Worm (Caenorhabditis elegans) whole organism, young adult: Measurements from ENCODE around the gene rga-1.

ENCODE experiments used
- B0035.1 ChIP-seq: sonication (generic microtip); optimal IDR thresholded peaks from 2 replicates; lab custom pipeline; 2016; ENCODE audit warnings: missing genetic modification characterization, mild to moderate bottlenecking, missing compliant biosample characterization, missing genotype, missing genetic modification reagents
- B0261.1 ChIP-seq: sonication (generic microtip); optimal IDR thresholded peaks from 2 replicates; lab custom pipeline; 2016; ENCODE audit warnings: mild to moderate bottlenecking, missing genetic modification characterization, moderate library complexity, missing compliant biosample characterization
- B0336.3 ChIP-seq: fragments of 200-800 bp; sonication (Bioruptor generic); IDR thresholded peaks from 2 replicates; pipeline ENCODE4 v1.3.6; 2022; ENCODE audit warnings: missing genetic modification characterization, missing compliant biosample characterization
- D2030.7 ChIP-seq: fragments of 200-800 bp; sonication (Bioruptor generic); IDR thresholded peaks from 2 replicates; pipeline ENCODE4 v1.3.6; 2022; ENCODE audit warnings: missing genetic modification reagents, missing genetic modification characterization, missing compliant biosample characterization
- F10E7.11 ChIP-seq: sonication (generic microtip); optimal IDR thresholded peaks from 2 replicates; lab custom pipeline; 2017; ENCODE audit warnings: mild to moderate bottlenecking, missing genetic modification characterization, moderate library complexity, missing compliant biosample characterization
- F23B12.7 ChIP-seq: sonication (generic microtip); optimal IDR thresholded peaks from 2 replicates; lab custom pipeline; 2017; ENCODE audit warnings: missing genetic modification characterization, mild to moderate bottlenecking, missing compliant biosample characterization, antibody characterized with exemption, moderate library complexity; ENCODE audit not compliant: insufficient read depth
- F33H1.4 ChIP-seq: fragments of 200-800 bp; sonication (Bioruptor generic); IDR thresholded peaks from 2 replicates; pipeline ENCODE4 v1.3.6; 2022; ENCODE audit warnings: missing genetic modification reagents, missing genetic modification characterization, missing compliant biosample characterization
- F37B4.10 ChIP-seq: fragments of 200-800 bp; sonication (Bioruptor generic); IDR thresholded peaks from 2 replicates; pipeline ENCODE4 v1.3.6; 2022; ENCODE audit warnings: missing genetic modification characterization, missing compliant biosample characterization
- T07F8.4 ChIP-seq: sonication (generic microtip); optimal IDR thresholded peaks from 2 replicates; lab custom pipeline; 2016; ENCODE audit warnings: mild to moderate bottlenecking, missing genetic modification characterization, moderate library complexity, missing compliant biosample characterization
- T26A5.8 ChIP-seq: sonication (generic microtip); optimal IDR thresholded peaks from 2 replicates; lab custom pipeline; 2016; ENCODE audit warnings: missing genetic modification characterization, missing compliant biosample characterization
- ZK185.1 ChIP-seq: sonication (generic microtip); optimal IDR thresholded peaks from 2 replicates; lab custom pipeline; 2016; ENCODE audit warnings: mild to moderate bottlenecking, missing genetic modification characterization, missing compliant biosample characterization; ENCODE audit not compliant: poor library complexity, severe bottlenecking
- ama-1 ChIP-seq, 3 experiments: fragments of 150-350 bp in 1 of 3; sonication (generic microtip) in 2 of 3; optimal IDR thresholded peaks; 2 replicates each; lab custom pipeline; 2014 to 2018; ENCODE audit warnings: missing biosample characterization in 2 of 3, missing genetic modification characterization in 2 of 3, missing genetic modification reagents in 2 of 3
- athp-1 ChIP-seq: sonication (generic microtip); optimal IDR thresholded peaks from 2 replicates; lab custom pipeline; 2017; ENCODE audit warnings: mild to moderate bottlenecking, missing genetic modification characterization, missing compliant biosample characterization
- attf-5 ChIP-seq: fragments of 200-800 bp; sonication (Bioruptor generic); optimal IDR thresholded peaks from 2 replicates; lab custom pipeline; 2018; ENCODE audit warnings: mild to moderate bottlenecking, missing genetic modification characterization, missing compliant biosample characterization
- bed-1 ChIP-seq: fragments of 200-800 bp; sonication (Bioruptor generic); IDR thresholded peaks from 2 replicates; pipeline ENCODE4 v1.3.6; 2022; ENCODE audit warnings: missing genetic modification reagents, missing genetic modification characterization, missing compliant biosample characterization
- ccch-3 ChIP-seq: fragments of 200-800 bp; sonication (Bioruptor generic); optimal IDR thresholded peaks from 2 replicates; lab custom pipeline; 2018; ENCODE audit warnings: mild to moderate bottlenecking, missing genetic modification characterization, missing compliant biosample characterization
- cebp-1 ChIP-seq, 2 experiments: fragments of 200-800 bp in 1 of 2; sonication (Bioruptor generic) in 1 of 2; sonication (generic microtip) in 1 of 2; IDR thresholded peaks in 1 of 2; optimal IDR thresholded peaks in 1 of 2; 2 replicates each; pipeline versions ENCODE4 v1.3.6 to Lab custom; 2017 to 2022; ENCODE audit warnings: missing compliant biosample characterization in 2 of 2, missing genetic modification characterization in 2 of 2, mild to moderate bottlenecking in 1 of 2, missing genetic modification reagents in 1 of 2, moderate library complexity in 1 of 2
- ceh-58 ChIP-seq: fragments of 200-800 bp; sonication (Bioruptor generic); IDR thresholded peaks from 2 replicates; pipeline ENCODE4 v1.3.6; 2022; ENCODE audit warnings: missing genetic modification characterization, missing compliant biosample characterization
- die-1 ChIP-seq: sonication (generic microtip); optimal IDR thresholded peaks from 2 replicates; lab custom pipeline; 2016; ENCODE audit warnings: missing genotype, mild to moderate bottlenecking, missing genetic modification characterization, missing compliant biosample characterization
- dox-1 ChIP-seq: fragments of 200-800 bp; sonication (Bioruptor generic); IDR thresholded peaks from 2 replicates; pipeline ENCODE4 v1.3.6; 2022; ENCODE audit warnings: missing genetic modification reagents, missing genetic modification characterization, missing compliant biosample characterization
- dpff-1 ChIP-seq: sonication (generic microtip); optimal IDR thresholded peaks from 2 replicates; lab custom pipeline; 2017; ENCODE audit warnings: mild to moderate bottlenecking, missing genetic modification characterization, missing compliant biosample characterization
- efl-1 ChIP-seq: fragments of 150-350 bp; optimal IDR thresholded peaks from 2 replicates; lab custom pipeline; 2014; ENCODE audit warnings: missing biosample characterization, missing genetic modification reagents, missing genetic modification characterization
- egl-18 ChIP-seq: fragments of 200-800 bp; sonication (Bioruptor generic); IDR thresholded peaks from 2 replicates; pipeline ENCODE4 v1.3.6; 2022; ENCODE audit warnings: missing genetic modification reagents, missing genetic modification characterization, missing compliant biosample characterization
- egl-44 ChIP-seq: fragments of 200-800 bp; sonication (Bioruptor generic); IDR thresholded peaks from 2 replicates; pipeline ENCODE4 v1.3.6; 2022; ENCODE audit warnings: missing genetic modification reagents, missing genetic modification characterization, missing compliant biosample characterization
- egrh-3 ChIP-seq: fragments of 200-800 bp; sonication (Bioruptor generic); IDR thresholded peaks from 2 replicates; pipeline ENCODE4 v1.3.6; 2022; ENCODE audit warnings: missing genetic modification reagents, missing genetic modification characterization, missing compliant biosample characterization
- ets-4 ChIP-seq: fragments of 200-800 bp; sonication (Bioruptor generic); optimal IDR thresholded peaks from 2 replicates; lab custom pipeline; 2018; ENCODE audit warnings: mild to moderate bottlenecking, missing genetic modification characterization, missing compliant biosample characterization
- hmg-1.2 ChIP-seq: fragments of 200-800 bp; sonication (Bioruptor generic); IDR thresholded peaks from 2 replicates; pipeline ENCODE4 v1.3.6; 2022; ENCODE audit warnings: missing genetic modification reagents, missing genetic modification characterization, missing compliant biosample characterization
- hmg-20 ChIP-seq: fragments of 200-800 bp; sonication (Bioruptor generic); IDR thresholded peaks from 2 replicates; pipeline ENCODE4 v1.3.6; 2022; ENCODE audit warnings: missing genetic modification reagents, missing genetic modification characterization, missing compliant biosample characterization
- hrde-1 ChIP-seq: sonication (generic microtip); optimal IDR thresholded peaks from 2 replicates; lab custom pipeline; 2016; ENCODE audit warnings: missing genetic modification characterization, mild to moderate bottlenecking, missing compliant biosample characterization, moderate library complexity, missing genotype, missing genetic modification reagents, borderline replicate concordance
- let-607 ChIP-seq, 2 experiments: fragments of 200-800 bp in 1 of 2; sonication (Bioruptor generic) in 1 of 2; sonication (generic microtip) in 1 of 2; optimal IDR thresholded peaks; 2 replicates each; lab custom pipeline; 2016 to 2018; ENCODE audit warnings: mild to moderate bottlenecking in 2 of 2, missing compliant biosample characterization in 2 of 2, missing genetic modification characterization in 2 of 2, moderate library complexity in 2 of 2, missing genotype in 1 of 2
- lin-26 ChIP-seq: fragments of 200-800 bp; sonication (Bioruptor generic); IDR thresholded peaks from 2 replicates; pipeline ENCODE4 v1.3.6; 2022; ENCODE audit warnings: missing genetic modification reagents, missing genetic modification characterization, missing compliant biosample characterization
- lin-35 ChIP-seq, 3 experiments: fragments of 150-350 bp in 2 of 3; sonication (generic microtip) in 1 of 3; optimal IDR thresholded peaks; 2 replicates each; lab custom pipeline; 2014 to 2018; ENCODE audit warnings: missing biosample characterization in 3 of 3, missing genetic modification characterization in 3 of 3, missing genetic modification reagents in 3 of 3
- lin-54 ChIP-seq: fragments of 200-800 bp; sonication (Bioruptor generic); optimal IDR thresholded peaks from 2 replicates; lab custom pipeline; 2018; ENCODE audit warnings: mild to moderate bottlenecking, missing genetic modification characterization, missing compliant biosample characterization
- lsl-1 ChIP-seq: fragments of 200-800 bp; sonication (Bioruptor generic); optimal IDR thresholded peaks from 2 replicates; lab custom pipeline; 2018; ENCODE audit warnings: mild to moderate bottlenecking, missing genetic modification characterization, moderate library complexity, missing compliant biosample characterization
- lsy-27 ChIP-seq: sonication (generic microtip); optimal IDR thresholded peaks from 2 replicates; lab custom pipeline; 2017; ENCODE audit warnings: missing genetic modification characterization, mild to moderate bottlenecking, missing compliant biosample characterization, antibody characterized with exemption, missing genotype, borderline replicate concordance; ENCODE audit not compliant: insufficient read depth
- nfyb-1 ChIP-seq: fragments of 200-800 bp; sonication (Bioruptor generic); IDR thresholded peaks from 2 replicates; pipeline ENCODE4 v1.3.6; 2022; ENCODE audit warnings: missing genetic modification reagents, missing genetic modification characterization, missing compliant biosample characterization
- nhr-120 ChIP-seq: fragments of 200-800 bp; sonication (Bioruptor generic); IDR thresholded peaks from 2 replicates; pipeline ENCODE4 v1.3.6; 2022; ENCODE audit warnings: missing genetic modification characterization, missing compliant biosample characterization
- nhr-80 ChIP-seq: sonication (generic microtip); optimal IDR thresholded peaks from 2 replicates; lab custom pipeline; 2016; ENCODE audit warnings: missing genetic modification characterization, missing compliant biosample characterization
- nhr-90 ChIP-seq: sonication (generic microtip); optimal IDR thresholded peaks from 2 replicates; lab custom pipeline; 2016; ENCODE audit warnings: missing genotype, mild to moderate bottlenecking, missing genetic modification characterization, missing compliant biosample characterization
- pbrm-1 ChIP-seq: fragments of 200-800 bp; sonication (Bioruptor generic); IDR thresholded peaks from 2 replicates; pipeline ENCODE4 v1.3.6; 2022; ENCODE audit warnings: missing genetic modification reagents, missing genetic modification characterization, missing compliant biosample characterization
- pha-4 ChIP-seq: fragments of 150-350 bp; sonication (generic microtip); optimal IDR thresholded peaks from 2 replicates; lab custom pipeline; 2014; ENCODE audit warnings: missing biosample characterization, missing genetic modification reagents, missing genetic modification characterization
- rcor-1 ChIP-seq: fragments of 200-800 bp; sonication (Bioruptor generic); IDR thresholded peaks from 2 replicates; pipeline ENCODE4 v1.3.6; 2022; ENCODE audit warnings: missing genetic modification reagents, missing genetic modification characterization, missing compliant biosample characterization
- snpc-1.3 ChIP-seq: sonication (generic microtip); optimal IDR thresholded peaks from 2 replicates; lab custom pipeline; 2017; ENCODE audit warnings: missing genetic modification characterization, mild to moderate bottlenecking, missing compliant biosample characterization, antibody characterized with exemption, moderate library complexity, missing genotype, missing genetic modification reagents; ENCODE audit not compliant: insufficient read depth
- somi-1 ChIP-seq: fragments of 200-800 bp; sonication (Bioruptor generic); optimal IDR thresholded peaks from 2 replicates; lab custom pipeline; 2018; ENCODE audit warnings: mild to moderate bottlenecking, missing genetic modification characterization, missing compliant biosample characterization
- zim-3 ChIP-seq: sonication (generic microtip); optimal IDR thresholded peaks from 2 replicates; lab custom pipeline; 2017; ENCODE audit warnings: mild to moderate bottlenecking, missing genetic modification characterization, moderate library complexity, missing compliant biosample characterization
- ztf-26 ChIP-seq: sonication (generic microtip); optimal IDR thresholded peaks from 2 replicates; lab custom pipeline; 2017; ENCODE audit warnings: missing genetic modification characterization, missing compliant biosample characterization
- ztf-3 ChIP-seq: fragments of 200-800 bp; sonication (Bioruptor generic); optimal IDR thresholded peaks from 2 replicates; lab custom pipeline; 2018; ENCODE audit warnings: mild to moderate bottlenecking, missing genetic modification characterization, missing compliant biosample characterization

rga-1 gene

ce11 chrII:11472542-11472941 lies 7.8 kb downstream of the rga-1 start:
- TF ChIP-seq zim-3 (tag; lab: Kevin White, UChicago) = no peak
- no peak for TF ChIP-seq B0336.3 (GFP tag; lab: Robert Waterston, UW)
- no peak for TF ChIP-seq pha-4 (tag; lab: Kevin White, UChicago)
- TF ChIP-seq ztf-3 = no peak
- no peak for TF ChIP-seq rcor-1 (GFP tag; lab: Robert Waterston, UW)
- no peak for TF ChIP-seq lin-35 (GFP tag; optimal IDR thresholded peaks at IDR 0.05; lab: Kevin White, UChicago)
- peak; percentile 58; the same call in 1 of the 2 replicates for TF ChIP-seq cebp-1 (GFP tag; IDR thresholded peaks at IDR 0.05; lab: Robert Waterston, UW)
- TF ChIP-seq cebp-1 (tag; optimal IDR thresholded peaks at IDR 0.05; lab: Kevin White, UChicago) = peak; percentile 80
- TF ChIP-seq let-607 (tag; optimal IDR thresholded peaks at IDR 0.05; lab: Kevin White, UChicago) = no peak
- TF ChIP-seq B0261.1 (tag; lab: Kevin White, UChicago) = no peak
- no peak for TF ChIP-seq D2030.7
- no peak for TF ChIP-seq egl-44 (GFP tag; lab: Robert Waterston, UW)
- no peak for TF ChIP-seq ama-1 (optimal IDR thresholded peaks at IDR 0.05; lab: Kevin White, UChicago)
- no peak for TF ChIP-seq ama-1 (GFP tag; optimal IDR thresholded peaks at IDR 0.05; lab: Kevin White, UChicago)
- TF ChIP-seq nhr-120 (GFP tag; lab: Robert Waterston, UW) = no peak
- TF ChIP-seq lin-26 (GFP tag; lab: Robert Waterston, UW) = 0 out of 2 replicates have a peak, but pooled peaks have one; percentile 17
- no peak for TF ChIP-seq die-1 (tag; lab: Kevin White, UChicago)
- TF ChIP-seq ccch-3 (GFP tag; lab: Kevin White, UChicago) = no peak
- TF ChIP-seq lsl-1 (GFP tag; lab: Kevin White, UChicago) = no peak
- TF ChIP-seq somi-1 (GFP tag; lab: Kevin White, UChicago) = peak; percentile 19
- no peak for TF ChIP-seq ets-4 (GFP tag; lab: Kevin White, UChicago)
- TF ChIP-seq ZK185.1 (tag; lab: Kevin White, UChicago) = no peak
- TF ChIP-seq dox-1 = 0 out of 2 replicates have a peak, but pooled peaks have one; percentile 40
- TF ChIP-seq F23B12.7 (tag; lab: Kevin White, UChicago) = no peak
- TF ChIP-seq ceh-58 (GFP tag; lab: Robert Waterston, UW) = no peak
- no peak for TF ChIP-seq T07F8.4 (tag; lab: Kevin White, UChicago)
- no peak for TF ChIP-seq B0035.1 (tag; lab: Kevin White, UChicago)
- TF ChIP-seq F33H1.4 (GFP tag; lab: Robert Waterston, UW) = no peak
- TF ChIP-seq dpff-1 (tag; lab: Kevin White, UChicago) = no peak
- TF ChIP-seq athp-1 (tag; lab: Kevin White, UChicago) = no peak
- no peak for TF ChIP-seq F10E7.11 (tag; lab: Kevin White, UChicago)
- TF ChIP-seq nfyb-1 (GFP tag; lab: Robert Waterston, UW) = 0 out of 2 replicates have a peak, but pooled peaks have one; percentile 50
- no peak for TF ChIP-seq pbrm-1 (GFP tag; lab: Robert Waterston, UW)
- no peak for TF ChIP-seq hmg-1.2
- TF ChIP-seq nhr-80 = peak; percentile 89
- TF ChIP-seq nhr-90 (tag; lab: Kevin White, UChicago) = no peak
- TF ChIP-seq F37B4.10 (GFP tag; lab: Robert Waterston, UW) = no peak
- TF ChIP-seq efl-1 = no peak
- no peak for TF ChIP-seq egl-18 (GFP tag; lab: Robert Waterston, UW)
- no peak for TF ChIP-seq T26A5.8 (tag; lab: Kevin White, UChicago)
- TF ChIP-seq lsy-27 (tag; lab: Kevin White, UChicago) = no peak
- TF ChIP-seq hmg-20 (GFP tag; lab: Robert Waterston, UW) = no peak
- peak; percentile 31 for TF ChIP-seq ztf-26 (tag; lab: Kevin White, UChicago)
- TF ChIP-seq hrde-1 (tag; lab: Kevin White, UChicago) = no peak
- TF ChIP-seq lin-54 (GFP tag; lab: Kevin White, UChicago) = no peak
- TF ChIP-seq snpc-1.3 (tag; lab: Kevin White, UChicago) = no peak
- peak; percentile 55 for TF ChIP-seq attf-5 (GFP tag; lab: Kevin White, UChicago)
- TF ChIP-seq bed-1 (GFP tag; lab: Robert Waterston, UW) = no peak
- no peak for TF ChIP-seq egrh-3 (GFP tag; lab: Robert Waterston, UW)
